Worm (Caenorhabditis elegans) whole organism, L1 larva: ENCODE data around the gene R04E5.9.

Experiments
- blmp-1 ChIP-seq: fragments of 150-350 bp; optimal IDR thresholded peaks from 2 replicates; lab custom pipeline; 2014; ENCODE audit warnings: missing biosample characterization, missing genetic modification characterization
- ces-1 ChIP-seq: fragments of 150-350 bp; optimal IDR thresholded peaks from 2 replicates; lab custom pipeline; 2014; ENCODE audit warnings: missing biosample characterization, missing genetic modification reagents, missing genetic modification characterization
- efl-3 ChIP-seq: fragments of 200-800 bp; sonication (Bioruptor generic); optimal IDR thresholded peaks from 2 replicates; lab custom pipeline; 2018; ENCODE audit warnings: mild to moderate bottlenecking, missing genetic modification characterization, missing compliant biosample characterization
- nhr-71 ChIP-seq: sonication (generic microtip); optimal IDR thresholded peaks from 2 replicates; lab custom pipeline; 2016; ENCODE audit warnings: mild to moderate bottlenecking, missing genetic modification characterization, moderate library complexity, missing compliant biosample characterization

Gene R04E5.9

ce11 chrX:8761060-8761459, 49.9 kb downstream of the R04E5.9 start:
- TF ChIP-seq efl-3 (GFP tag; lab: Kevin White, UChicago): no peak
- TF ChIP-seq blmp-1 (tag; lab: Kevin White, UChicago): peak; percentile 5
- TF ChIP-seq nhr-71 (tag; lab: Kevin White, UChicago): peak; percentile 20
- no peak for TF ChIP-seq ces-1 (GFP tag; lab: Kevin White, UChicago)
- TF ChIP-seq, all 84 proteins: peak for 2
